ENCODE assay signal across 3 worm cellular contexts in genomic region chrX:14910689-14911088, ce11.
TF ChIP-seq lines count a peak whose summit lies in the region.

No protein-coding gene starts in this region.

TF ChIP-seq in whole organism, L1 larva, 84 proteins besides CTCF, POLR2A, EP300 and RAD21:
- TF ChIP-seq lsy-2 (tag; optimal IDR thresholded peaks at IDR 0.05; lab: Kevin White, UChicago) (no peak), fkh-10 (GFP tag; optimal IDR thresholded peaks at IDR 0.05; lab: Kevin White, UChicago) (peak; percentile 50)

TF ChIP-seq in whole organism, L3 larva, 47 proteins besides CTCF, POLR2A, EP300 and RAD21:
- no peak for TF ChIP-seq aly-2 (tag; optimal IDR thresholded peaks at IDR 0.05; lab: Kevin White, UChicago)
- no peak for TF ChIP-seq eor-1 (tag; optimal IDR thresholded peaks at IDR 0.05; lab: Kevin White, UChicago)
- TF ChIP-seq unc-62 (GFP tag; optimal IDR thresholded peaks at IDR 0.05; lab: Kevin White, UChicago) = no peak
- TF ChIP-seq fkh-10 (GFP tag; optimal IDR thresholded peaks at IDR 0.05; lab: Kevin White, UChicago) = peak; percentile 85
- no peak for TF ChIP-seq nhr-12 (tag; optimal IDR thresholded peaks at IDR 0.05; lab: Kevin White, UChicago)
TF ChIP-seq in whole organism, L3 larva: peak in this region for 1.

TF ChIP-seq in whole organism, L4 larva, 104 proteins besides CTCF, POLR2A, EP300 and RAD21:
- TF ChIP-seq skn-1 (tag; optimal IDR thresholded peaks at IDR 0.05; lab: Kevin White, UChicago) = no peak
- TF ChIP-seq lin-29 (GFP tag; IDR thresholded peaks at IDR 0.05; lab: Robert Waterston, UW) = no peak
- TF ChIP-seq fkh-10 (GFP tag; optimal IDR thresholded peaks at IDR 0.05; lab: Kevin White, UChicago) = peak; percentile 33
- no peak for TF ChIP-seq ceh-44 (GFP tag; IDR thresholded peaks at IDR 0.05; lab: Robert Waterston, UW)
- peak in 1 of 2 experiments; percentile 67 for TF ChIP-seq unc-62 (GFP tag; optimal IDR thresholded peaks at IDR 0.05 in 1 of 2; lab: Kevin White, UChicago)
- no peak for TF ChIP-seq unc-62 (tag; optimal IDR thresholded peaks at IDR 0.05; lab: Kevin White, UChicago)
- no peak for TF ChIP-seq nhr-28 (tag; optimal IDR thresholded peaks at IDR 0.05; lab: Kevin White, UChicago)
- TF ChIP-seq pha-4 (GFP tag; IDR thresholded peaks at IDR 0.05; lab: Robert Waterston, UW) = no peak
- no peak for TF ChIP-seq pha-4 (tag; optimal IDR thresholded peaks at IDR 0.05; lab: Kevin White, UChicago)
- TF ChIP-seq T26A8.4 (GFP tag; IDR thresholded peaks at IDR 0.05; lab: Robert Waterston, UW) = no peak

Comparison
In these comparisons a context has a peak if more than half of its experiments do, and no peak if none do; other contexts are left out.
1. Of the 29 proteins assayed by ChIP-seq in both whole organism, L4 larva and whole organism, L1 larva: peak only in whole organism, L4 larva: none; only in whole organism, L1 larva: none; in both: fkh-10; in neither: 27; mixed calls (peak in some experiments, not most) for 1.